Fruit fly (Drosophila melanogaster): ENCODE results near the gene Gss1.

DNA sequence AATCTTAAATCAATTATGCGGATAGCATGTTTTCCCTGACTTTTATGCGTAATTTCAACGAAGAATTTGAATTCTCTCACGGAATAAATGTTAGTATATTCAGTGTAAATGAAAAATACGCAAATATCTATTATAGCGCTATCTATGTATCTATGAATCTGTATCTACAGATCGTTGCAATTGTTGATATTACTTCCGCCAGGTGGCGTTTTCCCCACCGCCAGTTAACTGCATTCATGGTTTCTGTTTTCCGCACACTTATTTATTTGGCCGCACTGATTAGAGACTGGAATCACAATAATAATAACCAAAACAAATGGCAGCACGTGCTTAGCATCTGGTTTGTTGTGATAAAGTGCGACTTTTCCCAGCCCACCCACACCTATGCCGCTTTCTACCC, 6.6 kb upstream of the Gss1 start:
- TF ChIP-seq CG10669 (GFP tag; optimal IDR thresholded peaks at IDR 0.05), result no peak
- no peak for TF ChIP-seq pdm3 (GFP tag; optimal IDR thresholded peaks at IDR 0.05)
- TF ChIP-seq Ets96B (tag; optimal IDR thresholded peaks at IDR 0.05), result no peak
- TF ChIP-seq eg (GFP tag; IDR thresholded peaks at IDR 0.05), result no peak
- TF ChIP-seq CG3919 (GFP tag; optimal IDR thresholded peaks at IDR 0.05), result no peak
- no peak for TF ChIP-seq CG6276 (GFP tag; optimal IDR thresholded peaks at IDR 0.05)
- TF ChIP-seq Smox (GFP tag; optimal IDR thresholded peaks at IDR 0.05), result no peak
- TF ChIP-seq CG8119 (GFP tag; IDR thresholded peaks at IDR 0.05), result no peak
- TF ChIP-seq Sox14 (GFP tag; optimal IDR thresholded peaks at IDR 0.05), result no peak
- no peak for TF ChIP-seq CG6808 (GFP tag; optimal IDR thresholded peaks at IDR 0.05)
